Worm (Caenorhabditis elegans) whole organism, mixed stage, embryonic: Measurements from ENCODE around the gene ttx-3.

Experiments used
- M03D4.4 ChIP-seq: sonication (generic microtip); optimal IDR thresholded peaks from 2 replicates; lab custom pipeline; 2017; ENCODE audit warnings: mild to moderate bottlenecking, missing genetic modification characterization, missing compliant biosample characterization
- bed-3 ChIP-seq: fragments of 200-800 bp; sonication (Bioruptor generic); optimal IDR thresholded peaks from 3 replicates; lab custom pipeline; 2018; ENCODE audit warnings: mild to moderate bottlenecking, missing genetic modification characterization, moderate library complexity, missing compliant biosample characterization
- blmp-1 ChIP-seq: fragments of 150-350 bp; optimal IDR thresholded peaks from 2 replicates; lab custom pipeline; 2014; ENCODE audit warnings: missing biosample characterization, missing genetic modification characterization
- ceh-43 ChIP-seq: fragments of 200-800 bp; sonication (Bioruptor generic); optimal IDR thresholded peaks from 2 replicates; lab custom pipeline; 2018; ENCODE audit warnings: mild to moderate bottlenecking, missing genetic modification characterization, moderate library complexity, missing compliant biosample characterization
- ceh-83 ChIP-seq: fragments of 200-800 bp; sonication (Bioruptor generic); optimal IDR thresholded peaks from 2 replicates; lab custom pipeline; 2018; ENCODE audit warnings: mild to moderate bottlenecking, missing genetic modification characterization, missing compliant biosample characterization
- ces-1 ChIP-seq: fragments of 150-350 bp; optimal IDR thresholded peaks from 2 replicates; lab custom pipeline; 2014; ENCODE audit warnings: missing biosample characterization, missing genetic modification reagents, missing genetic modification characterization
- drap-1 ChIP-seq: fragments of 200-800 bp; sonication (Bioruptor generic); optimal IDR thresholded peaks from 3 replicates; lab custom pipeline; 2018; ENCODE audit warnings: mild to moderate bottlenecking, missing genetic modification characterization, missing compliant biosample characterization
- elt-1 ChIP-seq: sonication (generic microtip); optimal IDR thresholded peaks from 2 replicates; lab custom pipeline; 2017; ENCODE audit warnings: missing genetic modification characterization, mild to moderate bottlenecking, missing compliant biosample characterization, antibody characterized with exemption, moderate library complexity, borderline replicate concordance; ENCODE audit not compliant: insufficient read depth
- elt-3 ChIP-seq: fragments of 150-350 bp; optimal IDR thresholded peaks from 2 replicates; lab custom pipeline; 2014; ENCODE audit warnings: missing biosample characterization, missing genetic modification characterization
- flh-1 ChIP-seq: fragments of 200-800 bp; sonication (Bioruptor generic); optimal IDR thresholded peaks from 2 replicates; lab custom pipeline; 2018; ENCODE audit warnings: mild to moderate bottlenecking, missing genetic modification characterization, moderate library complexity, missing compliant biosample characterization
- ham-2 ChIP-seq: fragments of 200-800 bp; sonication (Bioruptor generic); optimal IDR thresholded peaks from 2 replicates; lab custom pipeline; 2018; ENCODE audit warnings: mild to moderate bottlenecking, missing genetic modification characterization, missing compliant biosample characterization
- hlh-1 ChIP-seq: fragments of 150-350 bp; optimal IDR thresholded peaks from 2 replicates; lab custom pipeline; 2014; ENCODE audit warnings: missing biosample characterization, missing genetic modification reagents, missing genetic modification characterization
- lin-13 ChIP-seq: fragments of 150-350 bp; optimal IDR thresholded peaks from 2 replicates; lab custom pipeline; 2014; ENCODE audit warnings: missing biosample characterization, missing genetic modification characterization
- lin-32 ChIP-seq: fragments of 200-800 bp; sonication (Bioruptor generic); optimal IDR thresholded peaks from 2 replicates; lab custom pipeline; 2018; ENCODE audit warnings: mild to moderate bottlenecking, missing genetic modification characterization, missing compliant biosample characterization
- lsy-2 ChIP-seq: fragments of 150-350 bp; optimal IDR thresholded peaks from 2 replicates; lab custom pipeline; 2014; ENCODE audit warnings: missing biosample characterization, missing genetic modification characterization
- mab-5 ChIP-seq: fragments of 150-350 bp; optimal IDR thresholded peaks from 2 replicates; lab custom pipeline; 2014; ENCODE audit warnings: missing biosample characterization, missing genetic modification characterization
- mep-1 ChIP-seq: fragments of 150-350 bp; optimal IDR thresholded peaks from 2 replicates; lab custom pipeline; 2017; ENCODE audit warnings: missing biosample characterization, missing genetic modification reagents, missing genetic modification characterization, inconsistent platforms
- mls-2 ChIP-seq: sonication (generic microtip); optimal IDR thresholded peaks from 2 replicates; lab custom pipeline; 2016; ENCODE audit warnings: mild to moderate bottlenecking, missing genetic modification characterization, moderate library complexity, missing compliant biosample characterization
- nhr-12 ChIP-seq: fragments of 150-350 bp; optimal IDR thresholded peaks from 2 replicates; lab custom pipeline; 2014; ENCODE audit warnings: missing biosample characterization, missing genetic modification characterization
- nhr-2 ChIP-seq: fragments of 150-350 bp; optimal IDR thresholded peaks from 2 replicates; lab custom pipeline; 2014; ENCODE audit warnings: missing biosample characterization, missing genetic modification characterization
- nhr-237 ChIP-seq: fragments of 150-350 bp; optimal IDR thresholded peaks from 2 replicates; lab custom pipeline; 2014; ENCODE audit warnings: missing biosample characterization, missing genetic modification characterization
- nhr-28 ChIP-seq: fragments of 150-350 bp; optimal IDR thresholded peaks from 2 replicates; lab custom pipeline; 2014; ENCODE audit warnings: missing biosample characterization, missing genetic modification characterization
- pha-4 ChIP-seq: fragments of 150-350 bp; optimal IDR thresholded peaks from 2 replicates; lab custom pipeline; 2018; ENCODE audit warnings: missing biosample characterization, missing genetic modification reagents, missing genetic modification characterization
- sem-2 ChIP-seq: fragments of 200-800 bp; sonication (Bioruptor generic); optimal IDR thresholded peaks from 2 replicates; lab custom pipeline; 2018; ENCODE audit warnings: mild to moderate bottlenecking, missing genetic modification characterization, missing compliant biosample characterization
- snpc-4 ChIP-seq: fragments of 150-350 bp; optimal IDR thresholded peaks from 2 replicates; lab custom pipeline; 2014; ENCODE audit warnings: missing biosample characterization, missing genetic modification characterization
- sptf-1 ChIP-seq: sonication (generic microtip); optimal IDR thresholded peaks from 2 replicates; lab custom pipeline; 2017; ENCODE audit warnings: mild to moderate bottlenecking, missing genetic modification characterization, moderate library complexity, missing compliant biosample characterization
- tbx-8 ChIP-seq: fragments of 200-800 bp; sonication (Bioruptor generic); optimal IDR thresholded peaks from 2 replicates; lab custom pipeline; 2018; ENCODE audit warnings: mild to moderate bottlenecking, missing genetic modification characterization, moderate library complexity, missing compliant biosample characterization
- unc-120 ChIP-seq: sonication (generic microtip); optimal IDR thresholded peaks from 2 replicates; lab custom pipeline; 2017; ENCODE audit warnings: missing genetic modification characterization, missing compliant biosample characterization; ENCODE audit not compliant: poor library complexity, severe bottlenecking
- unc-39 ChIP-seq: fragments of 150-350 bp; optimal IDR thresholded peaks from 2 replicates; lab custom pipeline; 2014; ENCODE audit warnings: missing biosample characterization, missing genetic modification characterization
- unc-62 ChIP-seq: fragments of 150-350 bp; optimal IDR thresholded peaks from 2 replicates; lab custom pipeline; 2014; ENCODE audit warnings: missing biosample characterization, missing genetic modification reagents, missing genetic modification characterization
- zip-8 ChIP-seq: fragments of 150-350 bp; optimal IDR thresholded peaks from 2 replicates; lab custom pipeline; 2014; ENCODE audit warnings: missing biosample characterization, missing genetic modification characterization
- ztf-11 ChIP-seq: fragments of 150-350 bp; optimal IDR thresholded peaks from 2 replicates; lab custom pipeline; 2014; ENCODE audit warnings: missing biosample characterization, missing genetic modification characterization

The ttx-3 gene

DNA sequence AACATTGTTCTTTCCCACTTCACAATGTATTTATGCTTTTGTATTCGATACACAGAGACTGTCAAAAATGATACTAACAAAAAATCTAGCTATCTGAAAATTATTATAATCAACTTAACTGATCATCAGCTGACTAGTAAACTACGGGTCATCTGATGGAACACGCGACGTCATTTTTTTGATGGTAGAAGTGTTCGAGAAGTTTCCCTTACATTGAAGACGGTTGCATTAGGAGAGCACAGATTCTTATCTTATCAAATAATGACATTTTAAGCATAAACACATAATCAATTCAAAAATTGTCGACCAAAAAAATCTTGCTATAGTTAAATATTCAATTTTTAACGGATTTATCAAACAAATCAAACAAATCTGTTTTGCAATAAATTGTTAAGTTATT lies 23.6 kb upstream of the ttx-3 start:
- TF ChIP-seq elt-3 = no peak
- TF ChIP-seq sptf-1 (tag; lab: Kevin White, UChicago) = no peak
- TF ChIP-seq ztf-11 = no peak
- TF ChIP-seq mls-2 = no peak
- no peak for TF ChIP-seq lin-32 (GFP tag; lab: Kevin White, UChicago)
- TF ChIP-seq ham-2 = no peak
- TF ChIP-seq bed-3 (GFP tag; lab: Kevin White, UChicago) = no peak
- TF ChIP-seq zip-8 (tag; lab: Kevin White, UChicago) = no peak
- no peak for TF ChIP-seq lsy-2
- TF ChIP-seq sem-2 (GFP tag; lab: Kevin White, UChicago) = no peak
- TF ChIP-seq tbx-8 (GFP tag; lab: Kevin White, UChicago) = no peak
- no peak for TF ChIP-seq nhr-2 (tag; lab: Kevin White, UChicago)
- TF ChIP-seq ceh-43 (GFP tag; lab: Kevin White, UChicago) = no peak
- no peak for TF ChIP-seq elt-1 (tag; lab: Kevin White, UChicago)
- no peak for TF ChIP-seq ceh-83 (GFP tag; lab: Kevin White, UChicago)
- TF ChIP-seq unc-120 (tag; lab: Kevin White, UChicago) = no peak
- no peak for TF ChIP-seq mep-1 (tag; lab: Kevin White, UChicago)
- no peak for TF ChIP-seq lin-13
- no peak for TF ChIP-seq ces-1 (GFP tag; lab: Kevin White, UChicago)
- TF ChIP-seq, all 35 proteins: peak for 0

ce11 chrX:11791364-11792221 lies 22.4 kb upstream of the ttx-3 start:
- TF ChIP-seq elt-1 (tag; lab: Kevin White, UChicago) = no peak
- TF ChIP-seq lin-13 = no peak
- TF ChIP-seq ces-1 (GFP tag; lab: Kevin White, UChicago) = no peak
- TF ChIP-seq nhr-12 (tag; lab: Kevin White, UChicago) = no peak
- TF ChIP-seq nhr-237 (tag; lab: Kevin White, UChicago) = no peak
- no peak for TF ChIP-seq sem-2 (GFP tag; lab: Kevin White, UChicago)
- TF ChIP-seq pha-4 (tag; lab: Kevin White, UChicago) = no peak
- no peak for TF ChIP-seq bed-3 (GFP tag; lab: Kevin White, UChicago)
- TF ChIP-seq drap-1 (GFP tag; lab: Kevin White, UChicago) = no peak
- TF ChIP-seq flh-1 (GFP tag; lab: Kevin White, UChicago) = no peak
- no peak for TF ChIP-seq M03D4.4 (tag; lab: Kevin White, UChicago)
- TF ChIP-seq unc-39 = no peak
- no peak for TF ChIP-seq elt-3
- no peak for TF ChIP-seq ceh-83 (GFP tag; lab: Kevin White, UChicago)
- TF ChIP-seq ceh-43 (GFP tag; lab: Kevin White, UChicago) = no peak
- no peak for TF ChIP-seq nhr-28
- TF ChIP-seq hlh-1 (tag; lab: Kevin White, UChicago) = no peak
- no peak for TF ChIP-seq blmp-1 (tag; lab: Kevin White, UChicago)
- TF ChIP-seq snpc-4 (tag; lab: Kevin White, UChicago) = no peak
- no peak for TF ChIP-seq lsy-2

DNA sequence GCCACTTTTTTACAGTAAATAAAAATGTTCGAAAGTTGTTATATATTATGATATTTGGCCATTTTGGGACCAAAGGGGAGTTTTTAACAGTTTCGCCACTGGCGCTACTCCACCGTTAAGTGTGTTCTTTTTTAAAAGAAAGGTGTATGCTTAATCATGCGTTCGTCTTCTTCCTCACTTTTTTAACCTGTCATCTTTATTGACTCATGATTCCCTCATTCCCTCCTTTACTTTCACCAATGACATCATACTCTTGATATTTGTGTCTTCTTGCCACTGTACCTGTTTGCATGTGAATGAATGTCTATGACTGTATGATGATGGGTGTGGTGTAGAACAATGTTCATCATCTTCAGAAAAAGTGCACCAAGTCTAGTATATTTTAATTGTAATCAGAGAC lies 21.4 kb upstream of the ttx-3 start:
- TF ChIP-seq elt-1 (tag; lab: Kevin White, UChicago) = no peak
- TF ChIP-seq hlh-1 (tag; lab: Kevin White, UChicago) = no peak
- no peak for TF ChIP-seq drap-1 (GFP tag; lab: Kevin White, UChicago)
- TF ChIP-seq nhr-12 (tag; lab: Kevin White, UChicago) = no peak
- no peak for TF ChIP-seq lin-13
- TF ChIP-seq blmp-1 (tag; lab: Kevin White, UChicago) = no peak
- TF ChIP-seq lsy-2 = no peak
- TF ChIP-seq lin-32 (GFP tag; lab: Kevin White, UChicago) = no peak
- TF ChIP-seq sem-2 (GFP tag; lab: Kevin White, UChicago) = no peak
- no peak for TF ChIP-seq unc-62 (GFP tag; lab: Kevin White, UChicago)
- TF ChIP-seq nhr-28 = no peak
- no peak for TF ChIP-seq pha-4 (tag; lab: Kevin White, UChicago)
- TF ChIP-seq unc-120 (tag; lab: Kevin White, UChicago) = no peak
- TF ChIP-seq mab-5 (tag; lab: Kevin White, UChicago) = no peak
